Worm (Caenorhabditis elegans) whole organism, late embryonic: ENCODE data around the gene rcan-1.

Experiments used
- C08G9.2 ChIP-seq: sonication (generic microtip); optimal IDR thresholded peaks from 2 replicates; lab custom pipeline; 2016; ENCODE audit warnings: mild to moderate bottlenecking, missing genetic modification characterization, moderate library complexity, missing compliant biosample characterization
- C38D4.7 ChIP-seq: fragments of 200-800 bp; sonication (Bioruptor generic); optimal IDR thresholded peaks from 2 replicates; lab custom pipeline; 2018; ENCODE audit warnings: mild to moderate bottlenecking, missing genetic modification characterization, moderate library complexity, missing compliant biosample characterization
- K02D7.2 ChIP-seq: sonication (generic microtip); optimal IDR thresholded peaks from 2 replicates; lab custom pipeline; 2017; ENCODE audit warnings: mild to moderate bottlenecking, missing genetic modification characterization, missing compliant biosample characterization
- T23F11.4 ChIP-seq: fragments of 200-800 bp; sonication (Bioruptor generic); optimal IDR thresholded peaks from 2 replicates; lab custom pipeline; 2018; ENCODE audit warnings: mild to moderate bottlenecking, missing genetic modification characterization, missing compliant biosample characterization
- Y22D7AL.16 ChIP-seq: sonication (generic microtip); optimal IDR thresholded peaks from 2 replicates; lab custom pipeline; 2016; ENCODE audit warnings: missing genetic modification characterization, missing compliant biosample characterization
- ceh-18 ChIP-seq: sonication (generic microtip); optimal IDR thresholded peaks from 2 replicates; lab custom pipeline; 2016; ENCODE audit warnings: missing genetic modification characterization, missing compliant biosample characterization
- ceh-22 ChIP-seq: sonication (generic microtip); optimal IDR thresholded peaks from 2 replicates; lab custom pipeline; 2017; ENCODE audit warnings: missing biosample characterization, missing genetic modification characterization
- ceh-30 ChIP-seq: fragments of 150-350 bp; optimal IDR thresholded peaks from 2 replicates; lab custom pipeline; 2014; ENCODE audit warnings: missing biosample characterization, missing genetic modification characterization
- ceh-31 ChIP-seq: sonication (generic microtip); optimal IDR thresholded peaks from 2 replicates; lab custom pipeline; 2016; ENCODE audit warnings: missing genetic modification characterization, missing compliant biosample characterization
- ceh-34 ChIP-seq: sonication (generic microtip); optimal IDR thresholded peaks from 2 replicates; lab custom pipeline; 2016; ENCODE audit warnings: mild to moderate bottlenecking, missing genetic modification characterization, missing compliant biosample characterization
- ceh-45 ChIP-seq: fragments of 200-800 bp; sonication (Bioruptor generic); IDR thresholded peaks from 2 replicates; pipeline ENCODE4 v1.3.6; 2022; ENCODE audit warnings: missing genetic modification reagents, missing genetic modification characterization, missing compliant biosample characterization
- ceh-9 ChIP-seq: sonication (generic microtip); optimal IDR thresholded peaks from 2 replicates; lab custom pipeline; 2016; ENCODE audit warnings: mild to moderate bottlenecking, missing genetic modification characterization, inconsistent platforms, missing compliant biosample characterization
- che-1 ChIP-seq: sonication (generic microtip); optimal IDR thresholded peaks from 2 replicates; lab custom pipeline; 2016; ENCODE audit warnings: mild to moderate bottlenecking, missing genetic modification characterization, missing compliant biosample characterization
- dve-1 ChIP-seq: sonication (generic microtip); optimal IDR thresholded peaks from 2 replicates; lab custom pipeline; 2017; ENCODE audit warnings: antibody characterized with exemption, mild to moderate bottlenecking, missing genetic modification characterization, missing compliant biosample characterization
- ets-4 ChIP-seq: sonication (generic microtip); optimal IDR thresholded peaks from 2 replicates; lab custom pipeline; 2016; ENCODE audit warnings: missing genetic modification characterization, missing compliant biosample characterization
- fkh-10 ChIP-seq: fragments of 150-350 bp; optimal IDR thresholded peaks from 2 replicates; lab custom pipeline; 2014; ENCODE audit warnings: missing biosample characterization, missing genetic modification reagents, missing genetic modification characterization
- hlh-15 ChIP-seq: sonication (generic microtip); optimal IDR thresholded peaks from 2 replicates; lab custom pipeline; 2016; ENCODE audit warnings: missing genetic modification characterization, missing compliant biosample characterization
- hlh-6 ChIP-seq: sonication (generic microtip); optimal IDR thresholded peaks from 2 replicates; lab custom pipeline; 2016; ENCODE audit warnings: missing genotype, missing genetic modification characterization, missing compliant biosample characterization
- hlh-8 ChIP-seq: sonication (generic microtip); optimal IDR thresholded peaks from 2 replicates; lab custom pipeline; 2016; ENCODE audit warnings: missing genotype, missing genetic modification characterization, missing compliant biosample characterization
- lim-6 ChIP-seq: sonication (generic microtip); optimal IDR thresholded peaks from 2 replicates; lab custom pipeline; 2016; ENCODE audit warnings: missing genetic modification characterization, missing compliant biosample characterization
- lin-11 ChIP-seq: fragments of 200-800 bp; sonication (Bioruptor generic); optimal IDR thresholded peaks from 2 replicates; lab custom pipeline; 2018; ENCODE audit warnings: mild to moderate bottlenecking, missing genetic modification characterization, missing compliant biosample characterization
- madf-2 ChIP-seq: sonication (generic microtip); optimal IDR thresholded peaks from 2 replicates; lab custom pipeline; 2017; ENCODE audit warnings: missing genetic modification characterization, missing compliant biosample characterization
- mec-3 ChIP-seq: sonication (generic microtip); optimal IDR thresholded peaks from 2 replicates; lab custom pipeline; 2016; ENCODE audit warnings: borderline replicate concordance, missing genetic modification characterization, missing compliant biosample characterization
- nhr-11 ChIP-seq: fragments of 150-350 bp; optimal IDR thresholded peaks from 2 replicates; lab custom pipeline; 2014; ENCODE audit warnings: missing biosample characterization, missing genetic modification characterization
- nhr-232 ChIP-seq: sonication (generic microtip); optimal IDR thresholded peaks from 2 replicates; lab custom pipeline; 2016; ENCODE audit warnings: missing genetic modification characterization, missing compliant biosample characterization
- pag-3 ChIP-seq: sonication (generic microtip); optimal IDR thresholded peaks from 2 replicates; lab custom pipeline; 2016; ENCODE audit warnings: missing compliant biosample characterization, missing genetic modification characterization, borderline replicate concordance
- pax-1 ChIP-seq: fragments of 150-350 bp; optimal IDR thresholded peaks from 2 replicates; lab custom pipeline; 2014; ENCODE audit warnings: missing biosample characterization, missing genetic modification characterization
- pha-2 ChIP-seq: sonication (generic microtip); optimal IDR thresholded peaks from 2 replicates; lab custom pipeline; 2017; ENCODE audit warnings: mild to moderate bottlenecking, missing genetic modification characterization, missing compliant biosample characterization
- pha-4 ChIP-seq: fragments of 150-350 bp; optimal IDR thresholded peaks from 2 replicates; lab custom pipeline; 2018; ENCODE audit warnings: missing biosample characterization, missing genetic modification reagents, missing genetic modification characterization
- pros-1 ChIP-seq: fragments of 150-350 bp; optimal IDR thresholded peaks from 2 replicates; lab custom pipeline; 2014; ENCODE audit warnings: missing biosample characterization, missing genetic modification reagents, missing genetic modification characterization
- ref-2 ChIP-seq: sonication (generic microtip); optimal IDR thresholded peaks from 2 replicates; lab custom pipeline; 2016; ENCODE audit warnings: missing genetic modification characterization, missing compliant biosample characterization
- rnt-1 ChIP-seq: sonication (generic microtip); optimal IDR thresholded peaks from 2 replicates; lab custom pipeline; 2016; ENCODE audit warnings: missing genetic modification characterization, missing compliant biosample characterization
- sox-4 ChIP-seq: sonication (generic microtip); optimal IDR thresholded peaks from 2 replicates; lab custom pipeline; 2017; ENCODE audit warnings: mild to moderate bottlenecking, missing genetic modification characterization, inconsistent platforms, missing compliant biosample characterization
- syd-9 ChIP-seq: sonication (generic microtip); optimal IDR thresholded peaks from 2 replicates; lab custom pipeline; 2016; ENCODE audit warnings: mild to moderate bottlenecking, missing genetic modification characterization, moderate library complexity, missing compliant biosample characterization
- tbx-2 ChIP-seq: sonication (generic microtip); optimal IDR thresholded peaks from 2 replicates; lab custom pipeline; 2016; ENCODE audit warnings: missing genetic modification characterization, missing compliant biosample characterization
- tbx-7 ChIP-seq: sonication (generic microtip); optimal IDR thresholded peaks from 2 replicates; lab custom pipeline; 2016; ENCODE audit warnings: missing genotype, missing genetic modification characterization, missing compliant biosample characterization
- ttx-3 ChIP-seq: sonication (generic microtip); optimal IDR thresholded peaks from 2 replicates; lab custom pipeline; 2016; ENCODE audit warnings: missing genetic modification reagents, missing genetic modification characterization, missing compliant biosample characterization
- unc-42 ChIP-seq: sonication (generic microtip); optimal IDR thresholded peaks from 2 replicates; lab custom pipeline; 2016; ENCODE audit warnings: missing genotype, missing genetic modification characterization, missing compliant biosample characterization
- unc-55 ChIP-seq: sonication (generic microtip); optimal IDR thresholded peaks from 2 replicates; lab custom pipeline; 2017; ENCODE audit warnings: missing biosample characterization, missing genetic modification reagents, missing genetic modification characterization
- unc-86 ChIP-seq: sonication (generic microtip); optimal IDR thresholded peaks from 2 replicates; lab custom pipeline; 2016; ENCODE audit warnings: missing genetic modification characterization, missing compliant biosample characterization

rcan-1 gene

ce11 chrIII:5714984-5715454 lies 31.1 kb upstream of the rcan-1 start:
- TF ChIP-seq unc-42 (tag; lab: Kevin White, UChicago) (no peak), ceh-30 (tag; lab: Kevin White, UChicago) (no peak), tbx-7 (tag; lab: Kevin White, UChicago) (no peak), ceh-45 (no peak), lin-11 (tag; lab: Kevin White, UChicago) (no peak), pha-4 (no peak), C08G9.2 (tag; lab: Kevin White, UChicago) (no peak), nhr-11 (tag; lab: Kevin White, UChicago) (no peak), unc-86 (tag; lab: Kevin White, UChicago) (no peak), ceh-18 (tag; lab: Kevin White, UChicago) (no peak), ceh-31 (tag; lab: Kevin White, UChicago) (no peak), che-1 (tag; lab: Kevin White, UChicago) (no peak), hlh-8 (tag; lab: Kevin White, UChicago) (no peak)

ce11 chrIII:5714230-5714983 lies 30.5 kb upstream of the rcan-1 start, which contains the start of gene arf-1:
TSS of gene arf-1 (plus strand) at chrIII:5714886.
- TF ChIP-seq ceh-31 (tag; lab: Kevin White, UChicago) (no peak), fkh-10 (no peak), Y22D7AL.16 (tag; lab: Kevin White, UChicago) (no peak), unc-55 (GFP tag; lab: Kevin White, UChicago) (no peak), syd-9 (no peak), pha-4 (no peak), nhr-232 (no peak), ref-2 (tag; lab: Kevin White, UChicago) (no peak), hlh-6 (no peak), madf-2 (no peak), ets-4 (tag; lab: Kevin White, UChicago) (no peak), ceh-34 (tag; lab: Kevin White, UChicago) (no peak)
- TF ChIP-seq, all 69 proteins: peak for 0

- TF ChIP-seq T23F11.4 (no peak), Y22D7AL.16 (tag; lab: Kevin White, UChicago) (no peak), ceh-9 (no peak), mec-3 (no peak), nhr-232 (no peak)
Measured at ce11 chrIII:5711881-5712643, 28.2 kb upstream of the rcan-1 start.

- TF ChIP-seq dve-1 (tag; lab: Kevin White, UChicago) (no peak), ceh-22 (tag; lab: Kevin White, UChicago) (no peak), K02D7.2 (tag; lab: Kevin White, UChicago) (no peak), ceh-31 (tag; lab: Kevin White, UChicago) (no peak), pros-1 (tag; lab: Kevin White, UChicago) (no peak), ttx-3 (no peak), pag-3 (tag; lab: Kevin White, UChicago) (no peak), pha-2 (no peak), sox-4 (tag; lab: Kevin White, UChicago) (no peak), C38D4.7 (GFP tag; lab: Kevin White, UChicago) (no peak), lim-6 (no peak), ceh-45 (no peak), tbx-2 (no peak), che-1 (tag; lab: Kevin White, UChicago) (no peak), hlh-15 (no peak), pax-1 (tag; lab: Kevin White, UChicago) (no peak), rnt-1 (no peak), unc-86 (tag; lab: Kevin White, UChicago) (no peak), mec-3 (no peak)
Measured at ce11 chrIII:5711242-5711641, 27.3 kb upstream of the rcan-1 start, which contains the start of gene rbm-26. TSS of gene rbm-26 (plus strand) at chrIII:5711542.
